Comparison of ENCODE assay signal across 1 fruit fly cellular context in genomic region chrX:19692951-19693698, dm6.
TF ChIP-seq lines count a peak whose summit lies in the region.

Gene Mer, minus strand, starts transcription at chrX:19693500.

TF ChIP-seq in whole organism, embryonic, 481 proteins besides CTCF, POLR2A, EP300 and RAD21 (continued from another document and continues in another):
- peak; percentile 65; the same call in 2 of the 4 replicates for TF ChIP-seq Gug (GFP tag; IDR thresholded peaks at IDR 0.05; lab: Robert Waterston, UW)
- TF ChIP-seq trh (GFP tag; optimal IDR thresholded peaks at IDR 0.05; lab: Kevin White, UChicago), result peak; percentile 37
- TF ChIP-seq shn (GFP tag; optimal IDR thresholded peaks at IDR 0.05; lab: Kevin White, UChicago), result peak; percentile 89
- TF ChIP-seq cwo (GFP tag; optimal IDR thresholded peaks at IDR 0.05; lab: Kevin White, UChicago), result peak; percentile 77
- peak; percentile 47 for TF ChIP-seq Dip3 (GFP tag; optimal IDR thresholded peaks at IDR 0.05; lab: Kevin White, UChicago)
- peak; percentile 85 for TF ChIP-seq CG16863 (GFP tag; optimal IDR thresholded peaks at IDR 0.05; lab: Kevin White, UChicago)
- TF ChIP-seq CkIIα-i1 (GFP tag; IDR thresholded peaks at IDR 0.05; lab: Robert Waterston, UW), result no peak
- TF ChIP-seq Aef1 (GFP tag; IDR thresholded peaks at IDR 0.05; lab: Robert Waterston, UW), result peak; percentile 77
- peak; percentile 60 for TF ChIP-seq CG2202 (tag; optimal IDR thresholded peaks at IDR 0.05; lab: Kevin White, UChicago)
- TF ChIP-seq CG4424 (GFP tag; optimal IDR thresholded peaks at IDR 0.05; lab: Kevin White, UChicago), result peak; percentile 79
- peak; percentile 64 for TF ChIP-seq CG18011 (GFP tag; optimal IDR thresholded peaks at IDR 0.05; lab: Kevin White, UChicago)
- TF ChIP-seq HmgZ (tag; optimal IDR thresholded peaks at IDR 0.05; lab: Kevin White, UChicago), result peak; percentile 89
- TF ChIP-seq tll (GFP tag; optimal IDR thresholded peaks at IDR 0.05; lab: Kevin White, UChicago), result no peak
- TF ChIP-seq caup (GFP tag; optimal IDR thresholded peaks at IDR 0.05; lab: Kevin White, UChicago; ENCODE audit: severe bottlenecking), result peak; percentile 89
- no peak for TF ChIP-seq unc-4 (GFP tag; IDR thresholded peaks at IDR 0.05; lab: Robert Waterston, UW; ENCODE audit: partially characterized antibody)
- peak; percentile 60 for TF ChIP-seq CG10431 (GFP tag; optimal IDR thresholded peaks at IDR 0.05; lab: Kevin White, UChicago)
- TF ChIP-seq hth (optimal IDR thresholded peaks at IDR 0.05; lab: Kevin White, UChicago), result no peak
- TF ChIP-seq danr (GFP tag; IDR thresholded peaks at IDR 0.05; lab: Robert Waterston, UW), result no peak
- peak; percentile 81 for TF ChIP-seq bab2 (GFP tag; optimal IDR thresholded peaks at IDR 0.05; lab: Kevin White, UChicago)
- TF ChIP-seq CG12744 (GFP tag; optimal IDR thresholded peaks at IDR 0.05; lab: Kevin White, UChicago), result peak; percentile 49
- TF ChIP-seq CG3163 (GFP tag; optimal IDR thresholded peaks at IDR 0.05; lab: Kevin White, UChicago), result peak; percentile 72
- TF ChIP-seq CG17612 (GFP tag; IDR thresholded peaks at IDR 0.05; lab: Robert Waterston, UW), result no peak
- peak; percentile 13; the same call in 1 of the 2 replicates for TF ChIP-seq Bgb (GFP tag; IDR thresholded peaks at IDR 0.05; lab: Robert Waterston, UW; ENCODE audit: partially characterized antibody)
- peak; percentile 92 for TF ChIP-seq Drgx (GFP tag; IDR thresholded peaks at IDR 0.05; lab: Robert Waterston, UW)
- TF ChIP-seq Awh (GFP tag; IDR thresholded peaks at IDR 0.05; lab: Robert Waterston, UW), result peak; percentile 79
- 0 out of 2 replicates have a peak, but pooled peaks have one; percentile 27 for TF ChIP-seq CG16779 (GFP tag; IDR thresholded peaks at IDR 0.05; lab: Robert Waterston, UW)
- peak; percentile 1 for TF ChIP-seq tup (GFP tag; optimal IDR thresholded peaks at IDR 0.05; lab: Kevin White, UChicago)
- peak; percentile 71 for TF ChIP-seq gsb (GFP tag; IDR thresholded peaks at IDR 0.05; lab: Robert Waterston, UW)
- TF ChIP-seq CG4617 (GFP tag; optimal IDR thresholded peaks at IDR 0.05; lab: Kevin White, UChicago; ENCODE audit: borderline replicate concordance), result peak; percentile 79
- TF ChIP-seq twi (tag; optimal IDR thresholded peaks at IDR 0.05; lab: Kevin White, UChicago), result peak; percentile 62
- peak; percentile 75 for TF ChIP-seq CG17328 (GFP tag; IDR thresholded peaks at IDR 0.05; lab: Robert Waterston, UW)
- peak; percentile 78 for TF ChIP-seq CG8944 (GFP tag; optimal IDR thresholded peaks at IDR 0.05; lab: Kevin White, UChicago)
- TF ChIP-seq kay (GFP tag; optimal IDR thresholded peaks at IDR 0.05; lab: Kevin White, UChicago), result peak; percentile 55
- peak; percentile 63 for TF ChIP-seq gcm2 (GFP tag; optimal IDR thresholded peaks at IDR 0.05; lab: Kevin White, UChicago)
- peak; percentile 90 for TF ChIP-seq Side (GFP tag; optimal IDR thresholded peaks at IDR 0.05; lab: Kevin White, UChicago)
- peak; percentile 74 for TF ChIP-seq disco-r (GFP tag; optimal IDR thresholded peaks at IDR 0.05; lab: Kevin White, UChicago)
- TF ChIP-seq tgo (GFP tag; IDR thresholded peaks at IDR 0.05; lab: Robert Waterston, UW), result peak; percentile 79
- peak; percentile 89 for TF ChIP-seq ci (GFP tag; IDR thresholded peaks at IDR 0.05; lab: Robert Waterston, UW)
- peak; percentile 84 for TF ChIP-seq CG12299 (tag; optimal IDR thresholded peaks at IDR 0.05; lab: Kevin White, UChicago)
- TF ChIP-seq CG10267 (tag; optimal IDR thresholded peaks at IDR 0.05; lab: Kevin White, UChicago), result peak; percentile 71
- peak; percentile 83 for TF ChIP-seq CG18619 (GFP tag; optimal IDR thresholded peaks at IDR 0.05; lab: Kevin White, UChicago)
- TF ChIP-seq HLH3B (GFP tag; IDR thresholded peaks at IDR 0.05; lab: Robert Waterston, UW), result peak; percentile 83
- peak; percentile 85 for TF ChIP-seq seq (GFP tag; IDR thresholded peaks at IDR 0.05; lab: Robert Waterston, UW)
- TF ChIP-seq Med (GFP tag; lab: Kevin White, UChicago), result peak; percentile 99
- TF ChIP-seq CG13424 (tag; optimal IDR thresholded peaks at IDR 0.05; lab: Kevin White, UChicago), result peak; percentile 82
- TF ChIP-seq pho (GFP tag; optimal IDR thresholded peaks at IDR 0.05; lab: Kevin White, UChicago), result peak; percentile 72
- peak; percentile 62; the same call in 1 of the 2 replicates for TF ChIP-seq rib (GFP tag; IDR thresholded peaks at IDR 0.05; lab: Robert Waterston, UW)
- TF ChIP-seq wek (GFP tag; optimal IDR thresholded peaks at IDR 0.05; lab: Kevin White, UChicago), result peak; percentile 95
- peak; percentile 90 for TF ChIP-seq CG32767 (GFP tag; IDR thresholded peaks at IDR 0.05; lab: Robert Waterston, UW)
- peak; percentile 39 for TF ChIP-seq CG17802 (tag; optimal IDR thresholded peaks at IDR 0.05; lab: Kevin White, UChicago)
- peak; percentile 37 for TF ChIP-seq CG4707 (GFP tag; optimal IDR thresholded peaks at IDR 0.05; lab: Kevin White, UChicago)
- TF ChIP-seq CG4404 (GFP tag; IDR thresholded peaks at IDR 0.05; lab: Robert Waterston, UW), result peak; percentile 60
- peak; percentile 63 for TF ChIP-seq CG8281 (tag; optimal IDR thresholded peaks at IDR 0.05; lab: Kevin White, UChicago)
- peak; percentile 68 for TF ChIP-seq ewg (GFP tag; optimal IDR thresholded peaks at IDR 0.05; lab: Kevin White, UChicago)
- TF ChIP-seq cas (GFP tag; IDR thresholded peaks at IDR 0.05; lab: Robert Waterston, UW), result peak; percentile 82
- TF ChIP-seq CG32772 (GFP tag; IDR thresholded peaks at IDR 0.05; lab: Robert Waterston, UW), result peak; percentile 68
- peak; percentile 46 for TF ChIP-seq CG17186 (GFP tag; optimal IDR thresholded peaks at IDR 0.05; lab: Kevin White, UChicago)
- peak; percentile 73 for TF ChIP-seq CG11398 (GFP tag; optimal IDR thresholded peaks at IDR 0.05; lab: Kevin White, UChicago)
- peak; percentile 51 for TF ChIP-seq CG12236 (GFP tag; optimal IDR thresholded peaks at IDR 0.05; lab: Kevin White, UChicago)
- peak; percentile 85 for TF ChIP-seq mirr (GFP tag; optimal IDR thresholded peaks at IDR 0.05; lab: Kevin White, UChicago)
- TF ChIP-seq mam (GFP tag; optimal IDR thresholded peaks at IDR 0.05; lab: Kevin White, UChicago), result peak; percentile 89
- TF ChIP-seq al (GFP tag; IDR thresholded peaks at IDR 0.05; lab: Robert Waterston, UW), result peak; percentile 81
- peak; percentile 81 for TF ChIP-seq Ptx1 (GFP tag; IDR thresholded peaks at IDR 0.05; lab: Robert Waterston, UW)
- TF ChIP-seq crol (GFP tag; IDR thresholded peaks at IDR 0.05; lab: Robert Waterston, UW), result peak; percentile 24; the same call in 1 of the 2 replicates
- TF ChIP-seq CG3995 (GFP tag; optimal IDR thresholded peaks at IDR 0.05; lab: Kevin White, UChicago), result peak; percentile 44
- TF ChIP-seq run (tag; optimal IDR thresholded peaks at IDR 0.05; lab: Kevin White, UChicago), result peak; percentile 52
- TF ChIP-seq sim (GFP tag; IDR thresholded peaks at IDR 0.05; lab: Robert Waterston, UW), result peak; percentile 67
- TF ChIP-seq CG31388 (GFP tag; optimal IDR thresholded peaks at IDR 0.05; lab: Kevin White, UChicago), result peak; percentile 36
- peak; percentile 76 for TF ChIP-seq tin (GFP tag; optimal IDR thresholded peaks at IDR 0.05; lab: Kevin White, UChicago)
- no peak for TF ChIP-seq CG8478 (optimal IDR thresholded peaks at IDR 0.05; lab: Kevin White, UChicago)
- peak; percentile 59 for TF ChIP-seq stwl (tag; optimal IDR thresholded peaks at IDR 0.05; lab: Kevin White, UChicago)
- TF ChIP-seq H15 (GFP tag; IDR thresholded peaks at IDR 0.05; lab: Robert Waterston, UW), result peak; percentile 57; the same call in 1 of the 3 replicates
- peak; percentile 74 for TF ChIP-seq fd3F (GFP tag; optimal IDR thresholded peaks at IDR 0.05; lab: Kevin White, UChicago)
- no peak for TF ChIP-seq Lpt (GFP tag; optimal IDR thresholded peaks at IDR 0.05; lab: Kevin White, UChicago)
- TF ChIP-seq dati (GFP tag; IDR thresholded peaks at IDR 0.05; lab: Robert Waterston, UW), result peak; percentile 63; the same call in 1 of the 2 replicates
- TF ChIP-seq jumu (GFP tag; optimal IDR thresholded peaks at IDR 0.05; lab: Kevin White, UChicago), result peak; percentile 85
- TF ChIP-seq az2 (GFP tag; optimal IDR thresholded peaks at IDR 0.05; lab: Kevin White, UChicago), result peak; percentile 67
- TF ChIP-seq vvl (GFP tag; IDR thresholded peaks at IDR 0.05; lab: Robert Waterston, UW), result peak; percentile 82
- peak; percentile 48 for TF ChIP-seq CG17912 (GFP tag; optimal IDR thresholded peaks at IDR 0.05; lab: Kevin White, UChicago)
- TF ChIP-seq CG6254 (GFP tag; optimal IDR thresholded peaks at IDR 0.05; lab: Kevin White, UChicago), result peak; percentile 51
- peak; percentile 87 for TF ChIP-seq Xbp1 (GFP tag; optimal IDR thresholded peaks at IDR 0.05; lab: Kevin White, UChicago)
- peak; percentile 49 for TF ChIP-seq Hmx (GFP tag; optimal IDR thresholded peaks at IDR 0.05; lab: Kevin White, UChicago)
- TF ChIP-seq Fer2 (tag; optimal IDR thresholded peaks at IDR 0.05; lab: Kevin White, UChicago), result peak; percentile 35
- TF ChIP-seq CG3838 (GFP tag; optimal IDR thresholded peaks at IDR 0.05; lab: Kevin White, UChicago), result no peak
- TF ChIP-seq CG31441 (GFP tag; IDR thresholded peaks at IDR 0.05; lab: Robert Waterston, UW), result peak; percentile 81
- peak; percentile 86 for TF ChIP-seq CG2712 (tag; optimal IDR thresholded peaks at IDR 0.05; lab: Kevin White, UChicago)
- no peak for TF ChIP-seq tio (GFP tag; optimal IDR thresholded peaks at IDR 0.05; lab: Kevin White, UChicago)
- TF ChIP-seq CG16815 (GFP tag; optimal IDR thresholded peaks at IDR 0.05; lab: Kevin White, UChicago), result peak; percentile 66
- TF ChIP-seq tap (tag; optimal IDR thresholded peaks at IDR 0.05; lab: Kevin White, UChicago), result peak; percentile 81
- TF ChIP-seq CG4854 (GFP tag; optimal IDR thresholded peaks at IDR 0.05; lab: Kevin White, UChicago), result peak; percentile 52
- TF ChIP-seq br (optimal IDR thresholded peaks at IDR 0.05; lab: Kevin White, UChicago), result no peak
- TF ChIP-seq CG3726 (GFP tag; IDR thresholded peaks at IDR 0.05; lab: Robert Waterston, UW), result peak; percentile 81; the same call in 2 of the 3 replicates
- peak; percentile 78 for TF ChIP-seq pum (GFP tag; optimal IDR thresholded peaks at IDR 0.05; lab: Kevin White, UChicago)
- TF ChIP-seq unpg (GFP tag; optimal IDR thresholded peaks at IDR 0.05; lab: Kevin White, UChicago), result peak; percentile 90
- peak in 1 of 3 experiments; percentile 42 for TF ChIP-seq Stat92E (GFP tag; optimal IDR thresholded peaks at IDR 0.05; lab: Kevin White, UChicago)
- TF ChIP-seq Deaf1 (tag; optimal IDR thresholded peaks at IDR 0.05; lab: Kevin White, UChicago), result peak; percentile 54
- TF ChIP-seq hkb (optimal IDR thresholded peaks at IDR 0.05; lab: Kevin White, UChicago), result no peak
- TF ChIP-seq hkb (GFP tag; IDR thresholded peaks at IDR 0.05; lab: Robert Waterston, UW), result peak; percentile 91
- peak; percentile 86 for TF ChIP-seq HLH54F (GFP tag; optimal IDR thresholded peaks at IDR 0.05; lab: Kevin White, UChicago)
- TF ChIP-seq prd (optimal IDR thresholded peaks at IDR 0.05; lab: Kevin White, UChicago), result no peak
- peak; percentile 86 for TF ChIP-seq prd (GFP tag; IDR thresholded peaks at IDR 0.05; lab: Robert Waterston, UW)
- no peak for TF ChIP-seq dan (GFP tag; IDR thresholded peaks at IDR 0.05; lab: Robert Waterston, UW)
- peak; percentile 71 for TF ChIP-seq CG8089 (GFP tag; optimal IDR thresholded peaks at IDR 0.05; lab: Kevin White, UChicago)
- TF ChIP-seq Ada2b (GFP tag; IDR thresholded peaks at IDR 0.05; lab: Robert Waterston, UW), result peak; percentile 85
- peak; percentile 71 for TF ChIP-seq CG1792 (GFP tag; optimal IDR thresholded peaks at IDR 0.05; lab: Kevin White, UChicago)
- peak; percentile 71 for TF ChIP-seq Mes4 (GFP tag; optimal IDR thresholded peaks at IDR 0.05; lab: Kevin White, UChicago)
- peak; percentile 55 for TF ChIP-seq Sry-δ (GFP tag; optimal IDR thresholded peaks at IDR 0.05; lab: Kevin White, UChicago)
- TF ChIP-seq Nf-YA (GFP tag; IDR thresholded peaks at IDR 0.05; lab: Robert Waterston, UW), result peak; percentile 59; the same call in 1 of the 2 replicates
- peak; percentile 73 for TF ChIP-seq Abd-B (GFP tag; optimal IDR thresholded peaks at IDR 0.05; lab: Kevin White, UChicago)
- no peak for TF ChIP-seq ro (GFP tag; IDR thresholded peaks at IDR 0.05; lab: Robert Waterston, UW)
- TF ChIP-seq CG8388 (GFP tag; optimal IDR thresholded peaks at IDR 0.05; lab: Kevin White, UChicago), result peak; percentile 73
- TF ChIP-seq eyg (GFP tag; optimal IDR thresholded peaks at IDR 0.05; lab: Kevin White, UChicago), result peak; percentile 77
- peak; percentile 71 for TF ChIP-seq Myb (GFP tag; optimal IDR thresholded peaks at IDR 0.05; lab: Kevin White, UChicago)
- TF ChIP-seq ken (GFP tag; IDR thresholded peaks at IDR 0.05; lab: Robert Waterston, UW), result peak; percentile 76
- TF ChIP-seq C15 (GFP tag; IDR thresholded peaks at IDR 0.05; lab: Robert Waterston, UW), result no peak
- peak; percentile 88 for TF ChIP-seq CG34422 (GFP tag; IDR thresholded peaks at IDR 0.05; lab: Robert Waterston, UW)
- peak; percentile 92 for TF ChIP-seq lab (GFP tag; optimal IDR thresholded peaks at IDR 0.05; lab: Kevin White, UChicago)
- peak; percentile 70 for TF ChIP-seq en (GFP tag; optimal IDR thresholded peaks at IDR 0.05; lab: Kevin White, UChicago)
- peak; percentile 31; the same call in 1 of the 3 replicates for TF ChIP-seq sr (GFP tag; IDR thresholded peaks at IDR 0.05; lab: Robert Waterston, UW)
- no peak for TF ChIP-seq mld (GFP tag; IDR thresholded peaks at IDR 0.05; lab: Robert Waterston, UW; ENCODE audit: partially characterized antibody)
- TF ChIP-seq zf30C (GFP tag; optimal IDR thresholded peaks at IDR 0.05; lab: Kevin White, UChicago), result no peak
- peak; percentile 54 for TF ChIP-seq CG5245 (GFP tag; optimal IDR thresholded peaks at IDR 0.05; lab: Kevin White, UChicago)
- peak; percentile 65 for TF ChIP-seq croc (GFP tag; conservative IDR thresholded peaks at IDR 0.05; lab: Robert Waterston, UW)
- TF ChIP-seq Elba2 (GFP tag; optimal IDR thresholded peaks at IDR 0.05; lab: Kevin White, UChicago), result peak; percentile 44
- TF ChIP-seq CG2875 (GFP tag; optimal IDR thresholded peaks at IDR 0.05; lab: Kevin White, UChicago), result peak; percentile 63
- TF ChIP-seq CG9797 (GFP tag; optimal IDR thresholded peaks at IDR 0.05; lab: Kevin White, UChicago), result peak; percentile 67
- no peak for TF ChIP-seq exex (tag; optimal IDR thresholded peaks at IDR 0.05; lab: Kevin White, UChicago)
- peak; percentile 80; the same call in 2 of the 3 replicates for TF ChIP-seq Dbx (GFP tag; IDR thresholded peaks at IDR 0.05; lab: Robert Waterston, UW)
- peak; percentile 84; the same call in 1 of the 3 replicates for TF ChIP-seq so (GFP tag; IDR thresholded peaks at IDR 0.05; lab: Robert Waterston, UW)
- no peak for TF ChIP-seq lov (optimal IDR thresholded peaks at IDR 0.05; lab: Kevin White, UChicago)
- TF ChIP-seq lov (GFP tag; IDR thresholded peaks at IDR 0.05; lab: Robert Waterston, UW), result peak; percentile 48; the same call in 1 of the 3 replicates
